Worm (Caenorhabditis elegans): Measurements from ENCODE around the gene glb-15.

Gene glb-15

DNA sequence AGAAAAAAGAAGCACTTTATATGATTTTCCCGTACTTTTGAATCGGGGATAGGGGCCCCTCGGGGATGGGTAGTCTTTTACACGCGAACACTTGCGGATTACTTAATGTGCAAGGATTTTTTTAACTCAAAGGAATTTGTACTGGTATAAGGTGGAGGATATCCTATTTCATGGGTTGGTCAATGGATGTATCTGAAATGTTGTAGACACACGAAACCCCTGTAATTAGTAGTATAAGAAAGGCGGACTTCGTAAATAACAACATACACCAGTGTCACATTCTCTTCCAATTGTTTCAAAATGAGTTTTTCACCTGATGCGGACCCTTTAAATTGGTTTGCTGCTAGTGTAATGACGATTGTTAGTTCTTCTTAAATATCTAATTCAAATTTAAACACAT lies 24.6 kb downstream of the glb-15 start, which contains the start of gene srx-80:
srx-80 (plus strand) TSS at position 301 of the 400 bp plus-strand sequence.
- TF ChIP-seq peb-1 (tag; optimal IDR thresholded peaks at IDR 0.05) (no peak), blmp-1 (tag; optimal IDR thresholded peaks at IDR 0.05; ENCODE audit: insufficient read depth) (no peak)

DNA sequence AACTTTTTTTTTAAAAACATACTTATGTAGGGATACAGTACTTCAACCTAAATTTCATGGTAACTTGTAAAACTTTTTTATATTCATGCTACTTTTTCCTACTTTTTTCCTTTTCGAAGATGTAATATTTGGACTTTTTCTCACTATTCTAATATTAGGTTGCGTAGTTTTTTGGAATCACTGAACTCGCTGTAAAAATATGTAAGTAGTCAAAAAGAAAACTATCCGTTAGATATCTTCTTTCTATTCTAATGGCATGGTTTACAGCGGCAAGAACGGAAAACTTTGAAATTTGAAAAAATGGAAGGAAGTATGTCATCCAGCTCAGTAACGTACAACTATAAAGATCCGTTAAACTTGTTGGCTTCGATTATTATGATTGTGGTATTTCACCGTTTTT lies 28.6 kb downstream of the glb-15 start, which contains the start of gene srx-82:
srx-82 (plus strand) TSS at position 301 of the 400 bp plus-strand sequence.
- TF ChIP-seq elt-1 (tag; optimal IDR thresholded peaks at IDR 0.05) = no peak
- no peak for TF ChIP-seq unc-39 (tag; optimal IDR thresholded peaks at IDR 0.05)
- no peak for TF ChIP-seq unc-62 (GFP tag; optimal IDR thresholded peaks at IDR 0.05)
- no peak for TF ChIP-seq dmd-4 (tag; optimal IDR thresholded peaks at IDR 0.05)
- TF ChIP-seq skn-1 (tag; optimal IDR thresholded peaks at IDR 0.05) = no peak
- TF ChIP-seq elt-3 (tag; optimal IDR thresholded peaks at IDR 0.05) = no peak
- TF ChIP-seq aly-2 (tag; optimal IDR thresholded peaks at IDR 0.05) = no peak
- no peak for TF ChIP-seq lin-13 (GFP tag; optimal IDR thresholded peaks at IDR 0.05)
- TF ChIP-seq lin-11 (tag; optimal IDR thresholded peaks at IDR 0.05) = no peak
- no peak for TF ChIP-seq ztf-11 (tag; optimal IDR thresholded peaks at IDR 0.05)
- TF ChIP-seq unc-55 (GFP tag; optimal IDR thresholded peaks at IDR 0.05) = no peak
- TF ChIP-seq ama-1 (optimal IDR thresholded peaks at IDR 0.05) = no peak
- TF ChIP-seq snpc-4 (tag; optimal IDR thresholded peaks at IDR 0.05) = no peak

DNA sequence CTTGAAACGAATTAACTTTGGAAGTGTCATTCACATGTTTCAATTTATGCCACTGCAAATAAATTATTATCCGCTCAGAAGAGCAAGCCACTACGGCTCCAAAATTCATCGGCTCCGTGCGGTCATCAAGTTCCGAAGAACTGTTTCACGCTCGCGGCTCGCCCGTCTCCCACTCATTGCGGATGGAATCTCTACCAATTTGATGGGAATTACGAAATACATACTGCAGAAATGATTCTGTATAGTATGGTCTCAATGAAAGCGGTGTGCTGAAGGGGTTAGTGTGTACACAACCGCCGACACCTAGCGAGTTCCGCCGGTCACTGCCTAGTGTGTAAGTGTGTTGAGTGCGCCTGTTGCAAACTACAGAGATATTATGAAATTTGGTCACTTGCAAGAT lies 33.0 kb downstream of the glb-15 start:
- TF ChIP-seq sma-3 (GFP tag; optimal IDR thresholded peaks at IDR 0.05) (peak; percentile 75), ZK546.5 (tag; optimal IDR thresholded peaks at IDR 0.05) (no peak), fos-1 (tag; optimal IDR thresholded peaks at IDR 0.05) (peak; percentile 32), nhr-11 (tag; optimal IDR thresholded peaks at IDR 0.05) (no peak), sma-9 (GFP tag; optimal IDR thresholded peaks at IDR 0.05) (peak; percentile 84), sma-9 (tag; optimal IDR thresholded peaks at IDR 0.05) (no peak), snpc-4 (tag; optimal IDR thresholded peaks at IDR 0.05) (peak; percentile 95), nhr-6 (tag; optimal IDR thresholded peaks at IDR 0.05) (no peak), unc-39 (tag; optimal IDR thresholded peaks at IDR 0.05) (no peak), lin-13 (GFP tag; optimal IDR thresholded peaks at IDR 0.05) (no peak), F13H6.1 (tag; optimal IDR thresholded peaks at IDR 0.05) (no peak), peb-1 (tag; optimal IDR thresholded peaks at IDR 0.05) (no peak), skn-1 (tag; optimal IDR thresholded peaks at IDR 0.05) (no peak), elt-3 (tag; optimal IDR thresholded peaks at IDR 0.05) (no peak), nhr-21 (tag; optimal IDR thresholded peaks at IDR 0.05) (peak; percentile 49), ztf-11 (tag; optimal IDR thresholded peaks at IDR 0.05) (no peak), unc-62 (GFP tag; optimal IDR thresholded peaks at IDR 0.05) (no peak), egl-27 (tag; optimal IDR thresholded peaks at IDR 0.05) (no peak), crh-2 (tag; optimal IDR thresholded peaks at IDR 0.05) (peak; percentile 37), nhr-129 (tag; optimal IDR thresholded peaks at IDR 0.05) (no peak), ceh-16 (tag; optimal IDR thresholded peaks at IDR 0.05) (peak; percentile 58), lin-39 (tag; optimal IDR thresholded peaks at IDR 0.05) (no peak), Y55F3AM.14 (GFP tag; optimal IDR thresholded peaks at IDR 0.05) (no peak), mab-5 (tag; optimal IDR thresholded peaks at IDR 0.05) (no peak), nhr-237 (tag; optimal IDR thresholded peaks at IDR 0.05) (no peak), unc-55 (GFP tag; optimal IDR thresholded peaks at IDR 0.05) (no peak), aly-2 (tag; optimal IDR thresholded peaks at IDR 0.05) (no peak), nhr-23 (tag; optimal IDR thresholded peaks at IDR 0.05) (no peak), nhr-10 (tag; optimal IDR thresholded peaks at IDR 0.05) (no peak), ztf-1 (GFP tag; conservative IDR thresholded peaks at IDR 0.05) (no peak)

DNA sequence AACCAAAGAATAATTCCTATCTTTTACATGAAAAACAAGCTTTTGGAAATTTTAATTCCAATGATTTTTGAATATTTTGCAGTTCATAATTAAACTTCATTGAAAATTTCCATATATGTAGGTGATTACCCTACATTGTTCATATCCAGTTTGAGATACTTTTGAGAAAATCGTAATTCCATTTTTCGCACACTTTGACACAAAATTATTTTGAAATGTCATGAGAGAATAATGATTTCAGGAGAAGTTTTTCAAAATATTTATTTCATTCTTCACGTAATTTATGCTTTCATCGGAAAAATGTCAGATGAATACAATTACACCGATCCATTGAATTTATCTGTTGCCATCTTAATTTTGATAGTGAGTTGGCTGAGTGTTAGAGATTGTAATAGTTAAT lies 34.9 kb downstream of the glb-15 start, which contains the start of gene srx-88:
srx-88 (plus strand) TSS at position 301 of the 400 bp plus-strand sequence.
- TF ChIP-seq F13H6.1 (tag; optimal IDR thresholded peaks at IDR 0.05) (no peak), skn-1 (tag; optimal IDR thresholded peaks at IDR 0.05) (no peak), ceh-16 (tag; optimal IDR thresholded peaks at IDR 0.05) (no peak), C34F6.9 (tag; optimal IDR thresholded peaks at IDR 0.05) (no peak), crh-2 (tag; optimal IDR thresholded peaks at IDR 0.05) (no peak)

DNA sequence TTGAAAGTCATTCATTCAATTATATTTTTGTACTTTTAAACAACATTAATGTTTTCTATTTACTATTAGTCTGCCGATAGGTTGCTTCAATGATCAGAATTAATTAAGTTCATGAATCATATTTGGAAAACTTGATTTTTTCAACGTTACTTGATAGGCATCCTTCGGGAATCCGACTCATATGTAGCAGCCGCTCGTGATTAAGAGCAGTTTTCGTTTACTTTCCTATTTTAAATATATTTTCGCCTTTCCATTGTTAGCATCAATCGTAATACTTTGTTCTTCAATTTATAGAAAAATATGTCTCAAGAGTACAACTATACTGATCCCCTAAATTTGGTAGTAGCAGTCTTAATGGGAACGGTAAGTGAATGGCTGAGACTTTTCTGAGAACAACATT lies 37.2 kb downstream of the glb-15 start, which contains the start of gene srx-90:
srx-90 (plus strand) TSS at position 301 of the 400 bp plus-strand sequence.
- TF ChIP-seq elt-1 (tag; optimal IDR thresholded peaks at IDR 0.05) = no peak
- no peak for TF ChIP-seq lin-13 (GFP tag; optimal IDR thresholded peaks at IDR 0.05)
- no peak for TF ChIP-seq fos-1 (tag; optimal IDR thresholded peaks at IDR 0.05)
- no peak for TF ChIP-seq nhr-129 (tag; optimal IDR thresholded peaks at IDR 0.05)
- no peak for TF ChIP-seq snpc-4 (tag; optimal IDR thresholded peaks at IDR 0.05)
- no peak for TF ChIP-seq mab-5 (tag; optimal IDR thresholded peaks at IDR 0.05)
- no peak for TF ChIP-seq ZK546.5 (tag; optimal IDR thresholded peaks at IDR 0.05)
